Comparison of ENCODE assay signal across 1 fruit fly cellular context in genomic region chr2L:19134814-19135523, dm6.
A peak's percentile ranks its signal among the peaks of the same experiment; 100 is the strongest.
TF ChIP-seq lines count a peak whose summit lies in the region.

TSS of gene Polr1D (minus strand) at chr2L:19135233.

TF ChIP-seq in whole organism, embryonic, 481 proteins besides CTCF, POLR2A, EP300 and RAD21 (continued from another document and continues in another):
- TF ChIP-seq CG14014 (GFP tag; IDR thresholded peaks at IDR 0.05; lab: Robert Waterston, UW) (no peak), btn (GFP tag; optimal IDR thresholded peaks at IDR 0.05; lab: Kevin White, UChicago) (no peak), lbe (GFP tag; optimal IDR thresholded peaks at IDR 0.05; lab: Kevin White, UChicago) (no peak), CG6683 (GFP tag; optimal IDR thresholded peaks at IDR 0.05; lab: Kevin White, UChicago) (no peak), stwl (tag; optimal IDR thresholded peaks at IDR 0.05; lab: Kevin White, UChicago) (no peak), CG15696 (tag; optimal IDR thresholded peaks at IDR 0.05; lab: Kevin White, UChicago) (no peak), CG1024 (GFP tag; IDR thresholded peaks at IDR 0.05; lab: Robert Waterston, UW) (no peak), chinmo (GFP tag; IDR thresholded peaks at IDR 0.05; lab: Robert Waterston, UW; ENCODE audit: partially characterized antibody) (peak; percentile 99), lola (GFP tag; optimal IDR thresholded peaks at IDR 0.05; lab: Kevin White, UChicago) (no peak), sqz (GFP tag; optimal IDR thresholded peaks at IDR 0.05; lab: Kevin White, UChicago) (peak; percentile 40), Asciz (GFP tag; optimal IDR thresholded peaks at IDR 0.05; lab: Kevin White, UChicago) (no peak), emc (GFP tag; optimal IDR thresholded peaks at IDR 0.05; lab: Kevin White, UChicago) (no peak), CG11504 (tag; optimal IDR thresholded peaks at IDR 0.05; lab: Kevin White, UChicago) (peak; percentile 43), CG7839 (tag; optimal IDR thresholded peaks at IDR 0.05; lab: Kevin White, UChicago) (peak; percentile 43), CG8478 (optimal IDR thresholded peaks at IDR 0.05; lab: Kevin White, UChicago) (peak; percentile 82), Nf-YA (GFP tag; IDR thresholded peaks at IDR 0.05; lab: Robert Waterston, UW) (no peak), NC2β (GFP tag; optimal IDR thresholded peaks at IDR 0.05; lab: Kevin White, UChicago) (no peak), CG15479 (GFP tag; optimal IDR thresholded peaks at IDR 0.05; lab: Kevin White, UChicago) (peak; percentile 78), gro (GFP tag; optimal IDR thresholded peaks at IDR 0.05; lab: Kevin White, UChicago) (no peak), MBD-R2 (GFP tag; IDR thresholded peaks at IDR 0.05; lab: Robert Waterston, UW) (no peak; the same call in 1 of the 2 replicates), Oli (tag; optimal IDR thresholded peaks at IDR 0.05; lab: Kevin White, UChicago) (no peak), jumu (GFP tag; optimal IDR thresholded peaks at IDR 0.05; lab: Kevin White, UChicago) (no peak), Ssrp (tag; optimal IDR thresholded peaks at IDR 0.05; lab: Kevin White, UChicago) (no peak), Oaz (GFP tag; IDR thresholded peaks at IDR 0.05; lab: Robert Waterston, UW) (no peak), Bdp1 (GFP tag; optimal IDR thresholded peaks at IDR 0.05; lab: Kevin White, UChicago) (no peak), CG1832 (GFP tag; optimal IDR thresholded peaks at IDR 0.05; lab: Kevin White, UChicago) (peak; percentile 41), gcm (GFP tag; optimal IDR thresholded peaks at IDR 0.05; lab: Kevin White, UChicago) (peak; percentile 30), slbo (GFP tag; IDR thresholded peaks at IDR 0.05; lab: Robert Waterston, UW) (peak; percentile 25), hbn (GFP tag; IDR thresholded peaks at IDR 0.05; lab: Robert Waterston, UW; ENCODE audit: partially characterized antibody) (no peak), Hey (tag; optimal IDR thresholded peaks at IDR 0.05; lab: Kevin White, UChicago) (peak; percentile 42), CG10147 (GFP tag; optimal IDR thresholded peaks at IDR 0.05; lab: Kevin White, UChicago) (no peak), CG5245 (GFP tag; optimal IDR thresholded peaks at IDR 0.05; lab: Kevin White, UChicago) (no peak), CG7556 (GFP tag; optimal IDR thresholded peaks at IDR 0.05; lab: Kevin White, UChicago) (peak; percentile 28), CG9876 (GFP tag; optimal IDR thresholded peaks at IDR 0.05; lab: Kevin White, UChicago) (no peak), Dad (GFP tag; optimal IDR thresholded peaks at IDR 0.05; lab: Kevin White, UChicago) (no peak), Blimp-1 (GFP tag; optimal IDR thresholded peaks at IDR 0.05; lab: Kevin White, UChicago) (no peak), Kr (GFP tag; optimal IDR thresholded peaks at IDR 0.05; lab: Kevin White, UChicago) (peak; percentile 69), Hmx (GFP tag; optimal IDR thresholded peaks at IDR 0.05; lab: Kevin White, UChicago) (no peak), CG11093 (GFP tag; IDR thresholded peaks at IDR 0.05; lab: Robert Waterston, UW) (no peak), CG3847 (GFP tag; IDR thresholded peaks at IDR 0.05; lab: Robert Waterston, UW) (peak; percentile 15; the same call in 1 of the 2 replicates), CG10321 (GFP tag; IDR thresholded peaks at IDR 0.05; lab: Robert Waterston, UW) (no peak), repo (GFP tag; optimal IDR thresholded peaks at IDR 0.05; lab: Kevin White, UChicago) (no peak), salm (tag; optimal IDR thresholded peaks at IDR 0.05; lab: Kevin White, UChicago) (no peak), ap (GFP tag; IDR thresholded peaks at IDR 0.05; lab: Robert Waterston, UW) (no peak), CG18764 (GFP tag; optimal IDR thresholded peaks at IDR 0.05; lab: Kevin White, UChicago) (no peak), prd (optimal IDR thresholded peaks at IDR 0.05; lab: Kevin White, UChicago) (no peak), prd (GFP tag; IDR thresholded peaks at IDR 0.05; lab: Robert Waterston, UW) (no peak), CG8359 (GFP tag; optimal IDR thresholded peaks at IDR 0.05; lab: Kevin White, UChicago; ENCODE audit: borderline replicate concordance) (no peak), fru (optimal IDR thresholded peaks at IDR 0.05; lab: Kevin White, UChicago) (no peak), crc (GFP tag; optimal IDR thresholded peaks at IDR 0.05; lab: Kevin White, UChicago) (no peak), Sin3A (optimal IDR thresholded peaks at IDR 0.05; lab: Kevin White, UChicago) (no peak), CG11085 (GFP tag; IDR thresholded peaks at IDR 0.05; lab: Robert Waterston, UW) (no peak), ase (GFP tag; IDR thresholded peaks at IDR 0.05; lab: Robert Waterston, UW) (no peak), CG9932 (GFP tag; IDR thresholded peaks at IDR 0.05; lab: Robert Waterston, UW) (no peak), wdn (GFP tag; IDR thresholded peaks at IDR 0.05; lab: Robert Waterston, UW) (no peak; the same call in 1 of the 2 replicates), Dref (GFP tag; IDR thresholded peaks at IDR 0.05; lab: Robert Waterston, UW) (no peak), CG7928 (GFP tag; optimal IDR thresholded peaks at IDR 0.05; lab: Kevin White, UChicago) (no peak), E2f1 (GFP tag; IDR thresholded peaks at IDR 0.05; lab: Robert Waterston, UW) (no peak), CG14710 (tag; optimal IDR thresholded peaks at IDR 0.05; lab: Kevin White, UChicago) (no peak), CG16779 (GFP tag; IDR thresholded peaks at IDR 0.05; lab: Robert Waterston, UW) (no peak), corto (GFP tag; optimal IDR thresholded peaks at IDR 0.05; lab: Kevin White, UChicago) (no peak), Stat92E (GFP tag; optimal IDR thresholded peaks at IDR 0.05; lab: Kevin White, UChicago) (no peak), abd-A (tag; optimal IDR thresholded peaks at IDR 0.05; lab: Kevin White, UChicago) (peak; percentile 94), toy (GFP tag; IDR thresholded peaks at IDR 0.05; lab: Robert Waterston, UW) (no peak), lilli (GFP tag; optimal IDR thresholded peaks at IDR 0.05; lab: Kevin White, UChicago) (no peak), Hr39 (optimal IDR thresholded peaks at IDR 0.05; lab: Kevin White, UChicago) (no peak), bsh (GFP tag; optimal IDR thresholded peaks at IDR 0.05; lab: Kevin White, UChicago) (peak in 1 of 2 experiments; percentile 5), CG6765 (GFP tag; optimal IDR thresholded peaks at IDR 0.05; lab: Kevin White, UChicago) (no peak), BEAF-32 (GFP tag; optimal IDR thresholded peaks at IDR 0.05; lab: Kevin White, UChicago) (no peak), onecut (GFP tag; IDR thresholded peaks at IDR 0.05; lab: Robert Waterston, UW) (no peak), CG16815 (GFP tag; optimal IDR thresholded peaks at IDR 0.05; lab: Kevin White, UChicago) (no peak), pb (GFP tag; optimal IDR thresholded peaks at IDR 0.05; lab: Kevin White, UChicago) (no peak), CG4820 (GFP tag; optimal IDR thresholded peaks at IDR 0.05; lab: Kevin White, UChicago) (no peak), Fer2 (tag; optimal IDR thresholded peaks at IDR 0.05; lab: Kevin White, UChicago) (no peak), CG1603 (tag; optimal IDR thresholded peaks at IDR 0.05; lab: Kevin White, UChicago) (no peak), Hmr (GFP tag; optimal IDR thresholded peaks at IDR 0.05; lab: Kevin White, UChicago) (no peak), Ravus (GFP tag; IDR thresholded peaks at IDR 0.05; lab: Robert Waterston, UW) (no peak), stc (GFP tag; IDR thresholded peaks at IDR 0.05; lab: Robert Waterston, UW) (no peak), CG12219 (GFP tag; optimal IDR thresholded peaks at IDR 0.05; lab: Kevin White, UChicago) (no peak), CG12744 (GFP tag; optimal IDR thresholded peaks at IDR 0.05; lab: Kevin White, UChicago) (no peak), mam (GFP tag; optimal IDR thresholded peaks at IDR 0.05; lab: Kevin White, UChicago) (no peak), tin (GFP tag; optimal IDR thresholded peaks at IDR 0.05; lab: Kevin White, UChicago) (no peak), Mes4 (GFP tag; optimal IDR thresholded peaks at IDR 0.05; lab: Kevin White, UChicago) (no peak), Ada2b (GFP tag; IDR thresholded peaks at IDR 0.05; lab: Robert Waterston, UW) (no peak), CG34376 (GFP tag; optimal IDR thresholded peaks at IDR 0.05; lab: Kevin White, UChicago) (no peak), CG4282 (GFP tag; optimal IDR thresholded peaks at IDR 0.05; lab: Kevin White, UChicago) (no peak), CG3838 (GFP tag; optimal IDR thresholded peaks at IDR 0.05; lab: Kevin White, UChicago) (no peak), CG8388 (GFP tag; optimal IDR thresholded peaks at IDR 0.05; lab: Kevin White, UChicago) (peak; percentile 33), CoRest (tag; optimal IDR thresholded peaks at IDR 0.05; lab: Kevin White, UChicago) (peak; percentile 48), Dek (tag; optimal IDR thresholded peaks at IDR 0.05; lab: Kevin White, UChicago) (no peak), twi (tag; optimal IDR thresholded peaks at IDR 0.05; lab: Kevin White, UChicago) (peak; percentile 86), CG12659 (GFP tag; optimal IDR thresholded peaks at IDR 0.05; lab: Kevin White, UChicago) (peak; percentile 35), run (tag; optimal IDR thresholded peaks at IDR 0.05; lab: Kevin White, UChicago) (no peak), Lhr (GFP tag; optimal IDR thresholded peaks at IDR 0.05; lab: Kevin White, UChicago) (no peak), bigmax (GFP tag; optimal IDR thresholded peaks at IDR 0.05; lab: Kevin White, UChicago) (no peak), grau (tag; optimal IDR thresholded peaks at IDR 0.05; lab: Kevin White, UChicago) (peak; percentile 99), Eip74EF (GFP tag; optimal IDR thresholded peaks at IDR 0.05; lab: Kevin White, UChicago) (no peak), ro (GFP tag; IDR thresholded peaks at IDR 0.05; lab: Robert Waterston, UW) (no peak), CG1647 (GFP tag; optimal IDR thresholded peaks at IDR 0.05; lab: Kevin White, UChicago) (no peak), Gsc (GFP tag; IDR thresholded peaks at IDR 0.05; lab: Robert Waterston, UW) (no peak), CG9727 (GFP tag; optimal IDR thresholded peaks at IDR 0.05; lab: Kevin White, UChicago) (peak; percentile 38), Vsx1 (GFP tag; optimal IDR thresholded peaks at IDR 0.05; lab: Kevin White, UChicago) (no peak), Bgb (GFP tag; IDR thresholded peaks at IDR 0.05; lab: Robert Waterston, UW; ENCODE audit: partially characterized antibody) (no peak), CG2199 (GFP tag; IDR thresholded peaks at IDR 0.05; lab: Robert Waterston, UW) (peak; percentile 79; the same call in 1 of the 3 replicates), Dbx (GFP tag; IDR thresholded peaks at IDR 0.05; lab: Robert Waterston, UW) (no peak), CG6254 (GFP tag; optimal IDR thresholded peaks at IDR 0.05; lab: Kevin White, UChicago) (no peak), bab2 (GFP tag; optimal IDR thresholded peaks at IDR 0.05; lab: Kevin White, UChicago) (no peak), CHES-1-like (GFP tag; optimal IDR thresholded peaks at IDR 0.05; lab: Kevin White, UChicago) (no peak), Rx (GFP tag; IDR thresholded peaks at IDR 0.05; lab: Robert Waterston, UW) (no peak), D19B (GFP tag; optimal IDR thresholded peaks at IDR 0.05; lab: Kevin White, UChicago) (no peak), seq (GFP tag; IDR thresholded peaks at IDR 0.05; lab: Robert Waterston, UW) (peak; percentile 62), CG2129 (GFP tag; IDR thresholded peaks at IDR 0.05; lab: Robert Waterston, UW; ENCODE audit: partially characterized antibody) (no peak), CG7357 (GFP tag; IDR thresholded peaks at IDR 0.05; lab: Robert Waterston, UW) (peak; percentile 54; the same call in 2 of the 3 replicates), CG15269 (tag; optimal IDR thresholded peaks at IDR 0.05; lab: Kevin White, UChicago) (peak; percentile 51), kah (GFP tag; optimal IDR thresholded peaks at IDR 0.05; lab: Kevin White, UChicago) (no peak), CG7786 (GFP tag; optimal IDR thresholded peaks at IDR 0.05; lab: Kevin White, UChicago) (no peak), Pdp1 (GFP tag; optimal IDR thresholded peaks at IDR 0.05; lab: Kevin White, UChicago) (peak in 1 of 2 experiments; percentile 83), Chrac-16 (GFP tag; optimal IDR thresholded peaks at IDR 0.05; lab: Kevin White, UChicago) (no peak), Hand (GFP tag; optimal IDR thresholded peaks at IDR 0.05; lab: Kevin White, UChicago) (no peak), Six4 (GFP tag; optimal IDR thresholded peaks at IDR 0.05; lab: Kevin White, UChicago) (no peak), CG30020 (tag; optimal IDR thresholded peaks at IDR 0.05; lab: Kevin White, UChicago) (peak; percentile 19), lmd (GFP tag; IDR thresholded peaks at IDR 0.05; lab: Robert Waterston, UW) (no peak), Med (GFP tag; lab: Kevin White, UChicago) (peak; percentile 80), Optix (GFP tag; IDR thresholded peaks at IDR 0.05; lab: Robert Waterston, UW) (no peak), fd102C (GFP tag; optimal IDR thresholded peaks at IDR 0.05; lab: Kevin White, UChicago) (no peak), CG14050 (GFP tag; IDR thresholded peaks at IDR 0.05; lab: Robert Waterston, UW) (0 out of 3 replicates have a peak, but pooled peaks have one; percentile 12), gsb-n (tag; optimal IDR thresholded peaks at IDR 0.05; lab: Kevin White, UChicago) (peak; percentile 43), al (GFP tag; IDR thresholded peaks at IDR 0.05; lab: Robert Waterston, UW) (no peak), CG17328 (GFP tag; IDR thresholded peaks at IDR 0.05; lab: Robert Waterston, UW) (no peak), CG11247 (GFP tag; IDR thresholded peaks at IDR 0.05; lab: Robert Waterston, UW) (0 out of 2 replicates have a peak, but pooled peaks have one; percentile 32), pros (GFP tag; optimal IDR thresholded peaks at IDR 0.05; lab: Kevin White, UChicago) (peak; percentile 99), CG17829 (tag; optimal IDR thresholded peaks at IDR 0.05; lab: Kevin White, UChicago) (no peak), Opbp (GFP tag; IDR thresholded peaks at IDR 0.05; lab: Robert Waterston, UW; ENCODE audit: partially characterized antibody) (no peak), CG10274 (GFP tag; optimal IDR thresholded peaks at IDR 0.05; lab: Kevin White, UChicago) (no peak), wor (GFP tag; IDR thresholded peaks at IDR 0.05; lab: Robert Waterston, UW) (no peak), Trl (optimal IDR thresholded peaks at IDR 0.05; lab: Kevin White, UChicago) (peak; percentile 76 to 85), Trl (GFP tag; optimal IDR thresholded peaks at IDR 0.05; lab: Kevin White, UChicago) (no peak), CG34224 (GFP tag; IDR thresholded peaks at IDR 0.05; lab: Robert Waterston, UW; ENCODE audit: partially characterized antibody) (no peak), Meics (GFP tag; optimal IDR thresholded peaks at IDR 0.05; lab: Kevin White, UChicago) (no peak)
